Fruit fly (Drosophila melanogaster) whole organism, embryonic: ENCODE data around the gene dor.

Source experiments
- CG11504 ChIP-seq: fragments of 200-800 bp; sonication (Bioruptor generic); optimal IDR thresholded peaks from 3 replicates; lab custom pipeline; 2019; ENCODE audit warnings: missing biosample characterization, mild to moderate bottlenecking, missing genetic modification characterization, moderate library complexity
- CG11695 ChIP-seq: fragments of 200-800 bp; sonication (Bioruptor generic); IDR thresholded peaks from 3 replicates; pipeline ENCODE4 v1.3.6; 2022; ENCODE audit warnings: missing biosample characterization, missing genetic modification characterization
- CG11696 ChIP-seq: fragments of 200-800 bp; sonication (Bioruptor generic); IDR thresholded peaks from 2 replicates; pipeline ENCODE4 v1.3.6; 2022; ENCODE audit warnings: missing biosample characterization, missing genetic modification characterization
- CG13775 ChIP-seq: fragments of 200-800 bp; sonication (Bioruptor generic); optimal IDR thresholded peaks from 3 replicates; lab custom pipeline; 2017; ENCODE audit warnings: missing biosample characterization, mild to moderate bottlenecking, missing genetic modification characterization
- CG16813 ChIP-seq: fragments of 200-800 bp; sonication (Bioruptor generic); IDR thresholded peaks from 3 replicates; pipeline ENCODE4 v1.3.6; 2022; ENCODE audit warnings: missing biosample characterization, missing genetic modification characterization; ENCODE audit not compliant: partially characterized antibody
- CG17612 ChIP-seq: fragments of 200-800 bp; sonication (Bioruptor generic); IDR thresholded peaks from 2 replicates; pipeline ENCODE4 v1.3.6; 2022; ENCODE audit warnings: missing biosample characterization, missing genetic modification characterization
- CG18599 ChIP-seq: fragments of 200-800 bp; sonication (Bioruptor generic); optimal IDR thresholded peaks from 3 replicates; lab custom pipeline; 2017; ENCODE audit warnings: missing biosample characterization, missing genetic modification characterization, mild to moderate bottlenecking, moderate library complexity, missing genetic modification reagents
- CG2678 ChIP-seq: fragments of 200-800 bp; sonication (Bioruptor generic); optimal IDR thresholded peaks from 3 replicates; lab custom pipeline; 2019; ENCODE audit warnings: missing biosample characterization, mild to moderate bottlenecking, missing genetic modification characterization, moderate library complexity
- CG6854 ChIP-seq: fragments of 200-800 bp; sonication (Bioruptor generic); optimal IDR thresholded peaks from 3 replicates; lab custom pipeline; 2017; ENCODE audit warnings: missing biosample characterization, mild to moderate bottlenecking, missing genetic modification characterization
- CG7556 ChIP-seq: fragments of 200-800 bp; sonication (Bioruptor generic); optimal IDR thresholded peaks from 2 replicates; lab custom pipeline; 2017; ENCODE audit warnings: missing biosample characterization, mild to moderate bottlenecking, missing genetic modification characterization
- CG8290 ChIP-seq, 3 experiments: fragments of 200-800 bp; sonication (Bioruptor generic); optimal IDR thresholded peaks; 2 replicates each; lab custom pipeline; 2016 to 2019; ENCODE audit warnings: missing biosample characterization in 3 of 3, missing genetic modification characterization in 3 of 3, mild to moderate bottlenecking in 2 of 3, moderate library complexity in 1 of 3
- CG9727 ChIP-seq: fragments of 200-800 bp; sonication (Bioruptor generic); optimal IDR thresholded peaks from 3 replicates; lab custom pipeline; 2017; ENCODE audit warnings: missing biosample characterization, mild to moderate bottlenecking, missing genetic modification characterization
- CG9817 ChIP-seq: fragments of 200-800 bp; sonication (Bioruptor generic); optimal IDR thresholded peaks from 2 replicates; lab custom pipeline; 2018; ENCODE audit warnings: missing biosample characterization, mild to moderate bottlenecking, missing genetic modification characterization, moderate library complexity
- CHES-1-like ChIP-seq: fragments of 200-800 bp; sonication (Bioruptor generic); optimal IDR thresholded peaks from 2 replicates; lab custom pipeline; 2016; ENCODE audit warnings: missing biosample characterization, missing genetic modification characterization
- Dll ChIP-seq: fragments of 200-800 bp; sonication (Bioruptor generic); IDR thresholded peaks from 4 replicates; pipeline ENCODE4 v1.3.6; 2022; ENCODE audit warnings: missing biosample characterization, missing genetic modification characterization; ENCODE audit not compliant: partially characterized antibody
- Hmr ChIP-seq: fragments of 200-800 bp; sonication (Bioruptor generic); optimal IDR thresholded peaks from 3 replicates; lab custom pipeline; 2017; ENCODE audit warnings: mild to moderate bottlenecking, missing biosample characterization, missing genetic modification reagents, missing genetic modification characterization
- Hr51 ChIP-seq, 2 experiments: fragments of 200-800 bp; sonication (Bioruptor generic); optimal IDR thresholded peaks; 2 replicates in 1 of 2; 3 replicates in 1 of 2; lab custom pipeline; 2016 to 2018; ENCODE audit warnings: missing biosample characterization in 2 of 2, missing genetic modification characterization in 2 of 2, mild to moderate bottlenecking in 1 of 2, moderate library complexity in 1 of 2
- MESR4 ChIP-seq: fragments of 200-800 bp; sonication (Bioruptor generic); optimal IDR thresholded peaks from 2 replicates; lab custom pipeline; 2018; ENCODE audit warnings: missing biosample characterization, mild to moderate bottlenecking, missing genetic modification characterization, moderate library complexity
- Meics ChIP-seq: fragments of 200-800 bp; sonication (Bioruptor generic); optimal IDR thresholded peaks from 2 replicates; lab custom pipeline; 2017; ENCODE audit warnings: missing biosample characterization, mild to moderate bottlenecking, missing genetic modification characterization
- Mrtf ChIP-seq: fragments of 200-800 bp; sonication (Bioruptor generic); IDR thresholded peaks from 3 replicates; pipeline ENCODE4 v1.3.6; 2022; ENCODE audit warnings: missing biosample characterization, missing genetic modification characterization
- NC2β ChIP-seq: fragments of 200-800 bp; sonication (Bioruptor generic); optimal IDR thresholded peaks from 2 replicates; lab custom pipeline; 2016; ENCODE audit warnings: missing biosample characterization, missing genetic modification characterization
- Scr ChIP-seq: fragments of 200-800 bp; sonication (Bioruptor generic); IDR thresholded peaks from 2 replicates; pipeline ENCODE4 v1.3.6; 2022; ENCODE audit warnings: missing biosample characterization, missing genetic modification characterization; ENCODE audit not compliant: partially characterized antibody
- Sin3A ChIP-seq: fragments of >200 bp; optimal IDR thresholded peaks from 2 replicates; lab custom pipeline; 2018
- YL-1 ChIP-seq: fragments of 200-800 bp; sonication (Bioruptor generic); optimal IDR thresholded peaks from 3 replicates; lab custom pipeline; 2017; ENCODE audit warnings: missing biosample characterization, mild to moderate bottlenecking, missing genetic modification characterization
- bigmax ChIP-seq: fragments of 200-800 bp; sonication (Bioruptor generic); optimal IDR thresholded peaks from 2 replicates; lab custom pipeline; 2018; ENCODE audit warnings: missing biosample characterization, mild to moderate bottlenecking, missing genetic modification characterization
- btn ChIP-seq: fragments of 200-800 bp; sonication (Bioruptor generic); optimal IDR thresholded peaks from 2 replicates; lab custom pipeline; 2016; ENCODE audit warnings: missing biosample characterization, missing genetic modification characterization
- cg ChIP-seq: fragments of 200-800 bp; sonication (Bioruptor generic); optimal IDR thresholded peaks from 3 replicates; lab custom pipeline; 2019; ENCODE audit warnings: missing biosample characterization, mild to moderate bottlenecking, missing genetic modification characterization, moderate library complexity
- chinmo ChIP-seq: fragments of 200-800 bp; sonication (Bioruptor generic); IDR thresholded peaks from 4 replicates; pipeline ENCODE4 v1.3.6; 2022; ENCODE audit warnings: missing biosample characterization, missing genetic modification characterization; ENCODE audit not compliant: partially characterized antibody
- cwo ChIP-seq: fragments of 200-800 bp; sonication (Bioruptor generic); optimal IDR thresholded peaks from 3 replicates; lab custom pipeline; 2017; ENCODE audit warnings: missing biosample characterization, missing genetic modification characterization, mild to moderate bottlenecking, moderate library complexity, missing genetic modification reagents
- dmrt99B ChIP-seq: fragments of 200-800 bp; sonication (Bioruptor generic); optimal IDR thresholded peaks from 2 replicates; lab custom pipeline; 2018; ENCODE audit warnings: missing biosample characterization, mild to moderate bottlenecking, missing genetic modification characterization, moderate library complexity
- eve ChIP-seq, 2 experiments: fragments of >200 bp; optimal IDR thresholded peaks; 2 replicates each; lab custom pipeline; 2017; ENCODE audit warnings: missing biosample characterization in 2 of 2, missing genetic modification characterization in 2 of 2
- ind ChIP-seq: fragments of 200-800 bp; sonication (Bioruptor generic); optimal IDR thresholded peaks from 3 replicates; lab custom pipeline; 2016; ENCODE audit warnings: missing biosample characterization, missing genetic modification characterization
- inv ChIP-seq: fragments of 200-800 bp; sonication (Bioruptor generic); IDR thresholded peaks from 2 replicates; pipeline ENCODE4 v1.3.6; 2022; ENCODE audit warnings: missing biosample characterization, missing genetic modification characterization; ENCODE audit not compliant: partially characterized antibody
- lab ChIP-seq: fragments of 200-800 bp; sonication (Bioruptor generic); optimal IDR thresholded peaks from 3 replicates; lab custom pipeline; 2017; ENCODE audit warnings: missing biosample characterization, missing genetic modification characterization, mild to moderate bottlenecking, moderate library complexity, missing genetic modification reagents
- phol ChIP-seq: fragments of 200-800 bp; sonication (Bioruptor generic); optimal IDR thresholded peaks from 3 replicates; lab custom pipeline; 2018; ENCODE audit warnings: missing biosample characterization, mild to moderate bottlenecking, missing genetic modification characterization, moderate library complexity
- row ChIP-seq: fragments of 200-800 bp; sonication (Bioruptor generic); IDR thresholded peaks from 3 replicates; pipeline ENCODE4 v1.3.6; 2022; ENCODE audit warnings: missing biosample characterization, missing genetic modification characterization
- salm ChIP-seq: fragments of 200-800 bp; sonication (Bioruptor generic); optimal IDR thresholded peaks from 2 replicates; lab custom pipeline; 2018; ENCODE audit warnings: missing biosample characterization, mild to moderate bottlenecking, missing genetic modification characterization
- sens ChIP-seq: fragments of 200-800 bp; sonication (Bioruptor generic); peaks from one replicate; lab custom pipeline; 2016; ENCODE audit warnings: missing biosample characterization, missing genetic modification characterization
- sisA ChIP-seq: fragments of 200-800 bp; sonication (Bioruptor generic); IDR thresholded peaks from 2 replicates; pipeline ENCODE4 v1.3.6; 2022; ENCODE audit warnings: missing biosample characterization, missing genetic modification characterization
- sna ChIP-seq: fragments of 200-800 bp; sonication (Bioruptor generic); IDR thresholded peaks from 2 replicates; pipeline ENCODE4 v1.3.6; 2022; ENCODE audit warnings: missing biosample characterization, missing genetic modification characterization; ENCODE audit not compliant: partially characterized antibody
- unc-4 ChIP-seq: fragments of 200-800 bp; sonication (Bioruptor generic); IDR thresholded peaks from 2 replicates; pipeline ENCODE4 v1.3.6; 2022; ENCODE audit warnings: missing biosample characterization, missing genetic modification characterization; ENCODE audit not compliant: partially characterized antibody

dor gene

DNA sequence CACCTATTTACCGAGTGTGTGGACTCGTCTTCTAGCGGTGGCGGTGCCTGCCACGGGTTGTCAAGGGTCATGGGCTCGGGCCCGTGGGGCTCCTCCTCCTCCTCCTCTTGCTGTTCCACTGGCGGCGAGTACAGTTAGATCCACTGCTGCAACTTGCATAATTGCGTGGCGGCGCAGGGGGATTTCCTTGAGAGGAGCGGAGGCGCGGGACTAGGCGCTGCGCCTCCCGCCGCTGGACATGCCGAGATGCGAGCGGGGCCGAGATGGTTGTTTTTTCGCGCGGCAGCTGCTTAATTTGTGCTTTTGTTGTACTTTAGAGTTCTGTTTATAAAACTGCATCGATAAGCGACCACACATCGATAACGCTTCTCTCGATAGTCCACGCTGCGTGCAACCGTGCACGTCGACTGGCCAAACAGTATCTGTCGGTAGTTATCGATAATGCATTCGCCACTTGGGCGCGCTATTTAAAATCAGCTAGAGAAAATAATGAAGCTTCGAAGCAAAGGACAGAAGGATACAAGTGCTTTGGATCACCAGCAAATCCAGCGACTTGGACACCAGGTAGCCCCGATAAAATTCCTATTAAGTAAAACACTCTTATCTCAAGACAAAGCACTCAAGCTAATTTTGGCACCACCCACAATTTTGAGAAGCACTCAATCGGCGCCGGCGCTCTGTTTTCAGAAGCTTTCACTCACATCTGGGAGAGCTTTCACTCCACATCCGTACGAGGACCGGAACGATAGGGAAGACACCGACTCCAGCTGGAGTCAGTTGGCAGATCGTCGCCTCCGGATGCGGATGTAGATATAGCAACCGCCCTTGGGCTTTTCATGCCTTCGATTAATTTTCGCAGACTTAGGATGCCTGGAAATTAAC is 30.9 kb downstream of the dor start, which contains the start of gene a6 (continued):
- peak; percentile 88 for TF ChIP-seq Dll (GFP tag; lab: Robert Waterston, UW)
- TF ChIP-seq btn (GFP tag; lab: Kevin White, UChicago), result no peak
- TF ChIP-seq phol (tag; lab: Kevin White, UChicago), result peak; percentile 21
- peak; percentile 54 for TF ChIP-seq YL-1 (GFP tag; lab: Kevin White, UChicago)
- TF ChIP-seq eve (GFP tag; optimal IDR thresholded peaks at IDR 0.05; lab: Kevin White, UChicago), result no peak
- TF ChIP-seq sna (GFP tag; lab: Robert Waterston, UW), result peak; percentile 88
- TF ChIP-seq CHES-1-like (GFP tag; lab: Kevin White, UChicago), result peak; percentile 13
- TF ChIP-seq sisA (GFP tag; lab: Robert Waterston, UW), result no peak
- no peak for TF ChIP-seq CG17612
- TF ChIP-seq inv (GFP tag; lab: Robert Waterston, UW), result peak; percentile 79
- TF ChIP-seq Mrtf (GFP tag; lab: Robert Waterston, UW), result no peak
- TF ChIP-seq CG13775 (GFP tag; lab: Kevin White, UChicago), result peak; percentile 17
- TF ChIP-seq chinmo (GFP tag; lab: Robert Waterston, UW), result peak; percentile 98
- peak; percentile 71 for TF ChIP-seq MESR4 (GFP tag; lab: Kevin White, UChicago)
- peak; percentile 88 for TF ChIP-seq CG16813 (GFP tag; lab: Robert Waterston, UW)
- peak; percentile 82 for TF ChIP-seq Scr (GFP tag; lab: Robert Waterston, UW)
- no peak for TF ChIP-seq NC2β (GFP tag; lab: Kevin White, UChicago)
- TF ChIP-seq CG6854 (GFP tag; lab: Kevin White, UChicago), result no peak
- TF ChIP-seq Sin3A, result peak; percentile 41

- TF ChIP-seq salm (no peak), Meics (GFP tag; lab: Kevin White, UChicago) (peak; percentile 21), CG8290 (GFP tag; optimal IDR thresholded peaks at IDR 0.05; lab: Kevin White, UChicago) (no peak), CG8290 (tag; optimal IDR thresholded peaks at IDR 0.05; lab: Kevin White, UChicago) (no peak), CG11696 (GFP tag; lab: Robert Waterston, UW) (0 out of 2 replicates have a peak, but pooled peaks have one; percentile 40), lab (GFP tag; lab: Kevin White, UChicago) (peak; percentile 6), bigmax (GFP tag; lab: Kevin White, UChicago) (no peak), CG18599 (GFP tag; lab: Kevin White, UChicago) (peak; percentile 73), CG11695 (0 out of 3 replicates have a peak, but pooled peaks have one; percentile 33), sens (peak; percentile 53), CG9817 (tag; lab: Kevin White, UChicago) (no peak), Hmr (GFP tag; lab: Kevin White, UChicago) (peak; percentile 3), ind (GFP tag; lab: Kevin White, UChicago) (no peak), CG2678 (tag; lab: Kevin White, UChicago) (peak; percentile 44), Hr51 (GFP tag; optimal IDR thresholded peaks at IDR 0.05; lab: Kevin White, UChicago) (peak in 1 of 2 experiments; percentile 16), cg (GFP tag; lab: Kevin White, UChicago) (peak; percentile 15), CG11504 (peak; percentile 33), unc-4 (no peak), dmrt99B (tag; lab: Kevin White, UChicago) (peak; percentile 6), cwo (GFP tag; lab: Kevin White, UChicago) (peak; percentile 8), CG7556 (peak; percentile 23), CG9727 (peak; percentile 5), row (peak; percentile 51)
Measured at dm6 chrX:1705929-1706328, 41.1 kb downstream of the dor start.
